Worm (Caenorhabditis elegans): ENCODE results near the gene taf-8.

ce11 chrII:9624110-9624695 lies 44.9 kb upstream of the taf-8 start, which contains the start of the genes dnj-20 and ZK1307.8:
- TF ChIP-seq nhr-23 (tag; optimal IDR thresholded peaks at IDR 0.05) = no peak
- no peak for TF ChIP-seq elt-3 (tag; optimal IDR thresholded peaks at IDR 0.05)
- TF ChIP-seq nhr-6 (tag; optimal IDR thresholded peaks at IDR 0.05) = no peak
- no peak for TF ChIP-seq nhr-129 (tag; optimal IDR thresholded peaks at IDR 0.05)
- TF ChIP-seq unc-39 (tag; optimal IDR thresholded peaks at IDR 0.05) = no peak
- no peak for TF ChIP-seq blmp-1 (tag; optimal IDR thresholded peaks at IDR 0.05; ENCODE audit: insufficient read depth)
